Worm (Caenorhabditis elegans): ENCODE results near the gene lyst-1.

- no peak for TF ChIP-seq F49E8.2 (tag; optimal IDR thresholded peaks at IDR 0.05; ENCODE audit: insufficient read depth)
- no peak for TF ChIP-seq Y53F4B.3 (GFP tag; IDR thresholded peaks at IDR 0.05)
- no peak for TF ChIP-seq tlf-1 (GFP tag; optimal IDR thresholded peaks at IDR 0.05)
- TF ChIP-seq snpc-4 (GFP tag; optimal IDR thresholded peaks at IDR 0.05): no peak
- no peak for TF ChIP-seq snpc-4 (tag; optimal IDR thresholded peaks at IDR 0.05)
- TF ChIP-seq D2030.7 (GFP tag; IDR thresholded peaks at IDR 0.05): no peak
- TF ChIP-seq F52B5.7 (tag; optimal IDR thresholded peaks at IDR 0.05): no peak
- TF ChIP-seq atf-7 (tag; optimal IDR thresholded peaks at IDR 0.05): no peak
- TF ChIP-seq dox-1 (GFP tag; IDR thresholded peaks at IDR 0.05): no peak
- TF ChIP-seq F22D6.2 (tag; optimal IDR thresholded peaks at IDR 0.05): no peak
- TF ChIP-seq unc-62 (GFP tag; optimal IDR thresholded peaks at IDR 0.05): no peak
- TF ChIP-seq gei-17 (GFP tag; optimal IDR thresholded peaks at IDR 0.05): no peak
- TF ChIP-seq snpc-1.3 (tag; optimal IDR thresholded peaks at IDR 0.05; ENCODE audit: insufficient read depth): no peak
These were observed 32.3 kb downstream of the lyst-1 start, which contains the start of the genes W03G11.2 and lgc-13 for ce11 chrX:12108517-12109216.
